Worm (Caenorhabditis elegans) whole organism, L4 larva: Measurements from ENCODE around the gene heri-1.

Experiments
- F37D6.2 ChIP-seq: sonication (generic microtip); optimal IDR thresholded peaks from 2 replicates; lab custom pipeline; 2016; ENCODE audit warnings: mild to moderate bottlenecking, missing genetic modification characterization, missing compliant biosample characterization
- ZK546.5 ChIP-seq, 2 experiments: sonication (generic microtip); optimal IDR thresholded peaks; 2 replicates each; lab custom pipeline; 2017; ENCODE audit warnings: missing biosample characterization in 2 of 2, missing genetic modification characterization in 2 of 2
- aha-1 ChIP-seq: fragments of 150-350 bp; peaks from one replicate; lab custom pipeline; 2014; ENCODE audit warnings: missing biosample characterization, missing genetic modification characterization
- ceh-20 ChIP-seq: fragments of 200-800 bp; sonication (Bioruptor generic); IDR thresholded peaks from 2 replicates; pipeline ENCODE4 v1.3.6; 2022; ENCODE audit warnings: missing genetic modification reagents, missing genetic modification characterization, missing compliant biosample characterization
- ceh-44 ChIP-seq: fragments of 200-800 bp; sonication (Bioruptor generic); IDR thresholded peaks from 2 replicates; pipeline ENCODE4 v1.3.6; 2022; ENCODE audit warnings: missing genetic modification reagents, missing genetic modification characterization, missing compliant biosample characterization
- ceh-82 ChIP-seq: sonication (generic microtip); optimal IDR thresholded peaks from 2 replicates; lab custom pipeline; 2017; ENCODE audit warnings: missing biosample characterization, missing genetic modification characterization
- ces-1 ChIP-seq: fragments of 150-350 bp; sonication (generic microtip); optimal IDR thresholded peaks from 4 replicates; lab custom pipeline; 2014; ENCODE audit warnings: missing biosample characterization, missing genetic modification reagents, missing genetic modification characterization
- ctbp-1 ChIP-seq: fragments of 200-800 bp; sonication (Bioruptor generic); IDR thresholded peaks from 2 replicates; pipeline ENCODE4 v1.3.6; 2022; ENCODE audit warnings: missing genetic modification reagents, missing genetic modification characterization, missing compliant biosample characterization
- daf-12 ChIP-seq: fragments of 150-350 bp; optimal IDR thresholded peaks from 2 replicates; lab custom pipeline; 2014; ENCODE audit warnings: missing biosample characterization, missing genetic modification reagents, missing genetic modification characterization
- dmd-6 ChIP-seq: fragments of 200-800 bp; sonication (Bioruptor generic); IDR thresholded peaks from 2 replicates; pipeline ENCODE4 v1.3.6; 2022; ENCODE audit warnings: missing genetic modification reagents, missing genetic modification characterization, missing compliant biosample characterization
- dmd-9 ChIP-seq: fragments of 200-800 bp; sonication (Bioruptor generic); IDR thresholded peaks from 2 replicates; pipeline ENCODE4 v1.3.6; 2022; ENCODE audit warnings: missing genetic modification reagents, missing genetic modification characterization, missing compliant biosample characterization
- fkh-10 ChIP-seq: fragments of 150-350 bp; optimal IDR thresholded peaks from 2 replicates; lab custom pipeline; 2014; ENCODE audit warnings: missing biosample characterization, missing genetic modification reagents, missing genetic modification characterization
- hlh-30 ChIP-seq: sonication (generic microtip); optimal IDR thresholded peaks from 2 replicates; lab custom pipeline; 2017; ENCODE audit warnings: antibody characterized with exemption, mild to moderate bottlenecking, missing genetic modification characterization, missing compliant biosample characterization; ENCODE audit not compliant: insufficient read depth
- hmg-1.1 ChIP-seq: fragments of 200-800 bp; sonication (Bioruptor generic); IDR thresholded peaks from 2 replicates; pipeline ENCODE4 v1.3.6; 2022; ENCODE audit warnings: missing genetic modification reagents, missing genetic modification characterization, missing compliant biosample characterization
- lim-7 ChIP-seq: fragments of 200-800 bp; sonication (Bioruptor generic); IDR thresholded peaks from 2 replicates; pipeline ENCODE4 v1.3.6; 2022; ENCODE audit warnings: missing genetic modification characterization, missing compliant biosample characterization
- lin-1 ChIP-seq: fragments of 200-800 bp; sonication (Bioruptor generic); IDR thresholded peaks from 2 replicates; pipeline ENCODE4 v1.3.6; 2022; ENCODE audit warnings: missing genetic modification reagents, missing genetic modification characterization, missing compliant biosample characterization
- lin-15B ChIP-seq: fragments of 150-350 bp; sonication (generic microtip); optimal IDR thresholded peaks from 3 replicates; lab custom pipeline; 2014; ENCODE audit warnings: missing biosample characterization, missing genetic modification characterization
- lsy-2 ChIP-seq, 2 experiments: fragments of 150-350 bp in 1 of 2; sonication (generic microtip) in 1 of 2; optimal IDR thresholded peaks; 2 replicates each; lab custom pipeline; 2014 to 2017; ENCODE audit warnings: missing biosample characterization in 2 of 2, missing genetic modification characterization in 2 of 2
- mep-1 ChIP-seq: fragments of 150-350 bp; sonication (generic microtip); optimal IDR thresholded peaks from 3 replicates; lab custom pipeline; 2014; ENCODE audit warnings: missing biosample characterization, missing genetic modification characterization
- mes-2 ChIP-seq: sonication (generic microtip); optimal IDR thresholded peaks from 2 replicates; lab custom pipeline; 2016; ENCODE audit warnings: missing genotype, mild to moderate bottlenecking, missing genetic modification characterization, missing compliant biosample characterization; ENCODE audit not compliant: poor library complexity, severe bottlenecking
- mxl-2 ChIP-seq: fragments of 200-800 bp; sonication (Bioruptor generic); conservative IDR thresholded peaks from 2 replicates; pipeline ENCODE4 v1.3.6; 2022; ENCODE audit warnings: missing genetic modification reagents, missing genetic modification characterization, missing compliant biosample characterization
- nhr-111 ChIP-seq: fragments of 200-800 bp; sonication (Bioruptor generic); optimal IDR thresholded peaks from 2 replicates; lab custom pipeline; 2018; ENCODE audit warnings: mild to moderate bottlenecking, missing genetic modification characterization, missing compliant biosample characterization
- nhr-77 ChIP-seq: fragments of 150-350 bp; optimal IDR thresholded peaks from 2 replicates; lab custom pipeline; 2014; ENCODE audit warnings: missing biosample characterization, missing genetic modification characterization
- rbr-2 ChIP-seq: sonication (generic microtip); optimal IDR thresholded peaks from 2 replicates; lab custom pipeline; 2016; ENCODE audit warnings: missing genotype, missing genetic modification characterization, missing compliant biosample characterization
- sdz-12 ChIP-seq: fragments of 200-800 bp; sonication (Bioruptor generic); optimal IDR thresholded peaks from 2 replicates; lab custom pipeline; 2018; ENCODE audit warnings: mild to moderate bottlenecking, missing genetic modification characterization, missing compliant biosample characterization
- snpc-1.2 ChIP-seq: fragments of 200-800 bp; sonication (Bioruptor generic); IDR thresholded peaks from 2 replicates; pipeline ENCODE4 v1.3.6; 2022; ENCODE audit warnings: missing genetic modification reagents, missing genetic modification characterization, missing compliant biosample characterization
- snpc-4 ChIP-seq: fragments of 150-350 bp; optimal IDR thresholded peaks from 2 replicates; lab custom pipeline; 2014; ENCODE audit warnings: missing biosample characterization, missing genetic modification characterization
- unc-130 ChIP-seq: sonication (generic microtip); optimal IDR thresholded peaks from 2 replicates; lab custom pipeline; 2016; ENCODE audit warnings: missing genetic modification reagents, missing genetic modification characterization, missing compliant biosample characterization
- unc-39 ChIP-seq: sonication (generic microtip); optimal IDR thresholded peaks from 2 replicates; lab custom pipeline; 2017; ENCODE audit warnings: missing biosample characterization, missing genetic modification characterization
- unc-62 ChIP-seq, 3 experiments: fragments of 150-350 bp in 1 of 3; sonication (generic microtip); optimal IDR thresholded peaks in 2 of 3; peaks in 1 of 3; 1 replicate in 1 of 3; 2 replicates in 2 of 3; lab custom pipeline; 2014 to 2017; ENCODE audit warnings: missing biosample characterization in 3 of 3, missing genetic modification characterization in 3 of 3, missing genetic modification reagents in 3 of 3, missing genotype in 1 of 3
- vab-7 ChIP-seq: fragments of 200-800 bp; sonication (Bioruptor generic); IDR thresholded peaks from 2 replicates; pipeline ENCODE4 v1.3.6; 2022; ENCODE audit warnings: missing genetic modification reagents, missing genetic modification characterization, missing compliant biosample characterization
- zfp-2 ChIP-seq: sonication (generic microtip); optimal IDR thresholded peaks from 2 replicates; lab custom pipeline; 2016; ENCODE audit warnings: mild to moderate bottlenecking, missing genetic modification characterization, missing compliant biosample characterization
- zip-11 ChIP-seq: fragments of 200-800 bp; sonication (Bioruptor generic); IDR thresholded peaks from 2 replicates; pipeline ENCODE4 v1.3.6; 2022; ENCODE audit warnings: missing genetic modification characterization, missing compliant biosample characterization
- zip-2 ChIP-seq: fragments of 150-350 bp; optimal IDR thresholded peaks from 2 replicates; lab custom pipeline; 2014; ENCODE audit warnings: missing biosample characterization, missing genetic modification characterization
- ztf-11 ChIP-seq: fragments of 150-350 bp; optimal IDR thresholded peaks from 2 replicates; lab custom pipeline; 2014; ENCODE audit warnings: missing biosample characterization, missing genetic modification characterization

Gene heri-1

DNA sequence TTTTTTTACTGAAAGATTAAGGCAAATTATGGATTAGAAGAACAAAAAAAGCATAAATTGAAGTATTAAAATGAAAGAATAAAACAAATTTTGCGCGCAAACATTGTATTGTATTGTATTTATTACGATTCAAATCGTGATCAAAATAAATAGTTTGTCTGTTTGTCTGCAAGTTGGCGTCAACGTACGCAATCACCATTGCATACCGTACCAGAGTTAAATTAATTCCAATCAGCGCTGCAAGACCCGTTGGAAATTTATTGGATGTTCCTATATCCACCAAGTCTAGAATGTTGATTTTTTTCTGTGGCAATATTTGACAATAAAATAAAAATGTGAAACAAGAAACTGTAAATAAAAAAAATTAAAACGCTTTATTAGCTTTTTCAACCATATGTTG, at the start of gene heri-1:
heri-1 (minus strand) TSS at position 8 of the 400 bp plus-strand sequence.
- TF ChIP-seq lsy-2 (tag; optimal IDR thresholded peaks at IDR 0.05; lab: Kevin White, UChicago) (peak in 1 of 2 experiments; percentile 4), F37D6.2 (tag; lab: Kevin White, UChicago) (no peak), ztf-11 (tag; lab: Kevin White, UChicago) (no peak), dmd-6 (GFP tag; lab: Robert Waterston, UW) (no peak), hlh-30 (tag; lab: Kevin White, UChicago) (no peak), dmd-9 (GFP tag; lab: Robert Waterston, UW) (no peak), unc-130 (GFP tag; lab: Kevin White, UChicago) (peak; percentile 70)

DNA sequence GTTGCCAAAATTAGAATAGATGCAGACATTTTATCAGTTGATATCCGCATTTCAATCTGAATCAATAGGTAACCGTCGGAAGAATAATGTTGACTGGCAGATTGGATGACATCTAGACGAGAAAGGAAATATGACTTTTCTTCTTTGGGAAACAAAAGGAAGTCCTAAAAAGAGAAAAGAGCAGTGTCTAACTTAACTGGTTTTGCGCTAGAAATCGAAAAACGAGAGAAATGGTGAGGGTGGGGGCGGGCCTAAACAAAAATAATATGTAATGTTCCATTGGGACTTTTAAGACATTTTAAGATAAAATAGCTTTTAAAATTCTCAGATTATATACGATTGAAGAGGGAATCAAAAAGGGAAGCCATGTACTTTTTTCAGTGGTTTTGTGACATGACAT, 48.0 kb upstream of the heri-1 start, which contains the start of gene exp-1:
exp-1 (minus strand) TSS at position 101 of the 400 bp plus-strand sequence.
- TF ChIP-seq zfp-2 (tag; lab: Kevin White, UChicago) (no peak), snpc-4 (tag; lab: Kevin White, UChicago) (no peak)

DNA sequence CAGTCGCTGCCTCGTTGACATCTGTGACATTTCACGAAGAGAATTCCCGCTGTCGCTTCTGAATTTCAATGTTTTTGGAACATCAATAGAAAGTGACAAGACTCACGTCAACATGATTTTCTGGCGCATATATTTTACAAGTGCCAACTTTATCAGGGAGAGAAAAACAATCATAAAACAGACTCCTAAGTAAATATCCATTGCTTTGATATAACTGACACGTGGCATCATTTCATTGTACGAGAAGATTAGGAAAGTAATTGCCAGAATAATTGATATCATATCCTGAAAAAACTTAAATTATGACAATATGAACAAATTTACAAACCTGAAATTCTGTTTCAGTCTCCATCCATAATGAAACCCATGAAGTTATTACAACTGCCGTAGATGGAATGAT, 45.1 kb upstream of the heri-1 start:
- TF ChIP-seq unc-62 (GFP tag; optimal IDR thresholded peaks at IDR 0.05 in 1 of 2; lab: Kevin White, UChicago) (peak in 1 of 2 experiments; percentile 95), unc-62 (tag; optimal IDR thresholded peaks at IDR 0.05; lab: Kevin White, UChicago) (no peak), ceh-44 (GFP tag; lab: Robert Waterston, UW) (no peak), snpc-1.2 (GFP tag; lab: Robert Waterston, UW) (no peak)
- TF ChIP-seq, all 104 proteins: peak for 1

DNA sequence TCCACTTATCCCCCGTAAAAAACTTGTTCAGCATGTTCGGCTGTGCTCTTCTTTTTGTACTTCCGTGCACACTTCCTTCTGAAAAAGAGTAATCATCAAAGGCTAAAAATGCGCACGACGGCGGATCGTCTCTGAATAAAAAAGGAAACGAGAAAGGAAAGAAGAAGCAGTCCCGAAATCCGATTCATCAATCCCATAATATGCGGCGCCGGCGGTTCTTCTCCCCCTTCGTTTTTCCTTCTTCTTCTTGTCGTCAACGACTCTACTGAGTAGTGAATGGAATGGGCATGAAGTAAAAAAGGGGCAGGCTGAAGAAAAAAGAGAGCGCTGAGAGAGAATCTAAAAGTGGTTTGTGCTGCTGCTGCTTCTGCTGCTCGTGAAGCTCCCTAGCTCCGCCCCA, 36.4 kb upstream of the heri-1 start:
- peak; percentile 3 for TF ChIP-seq rbr-2 (tag; lab: Kevin White, UChicago)
- peak; percentile 9 for TF ChIP-seq aha-1
- TF ChIP-seq ctbp-1: peak; percentile 53; the same call in 1 of the 2 replicates
- no peak for TF ChIP-seq lin-15B (tag; lab: Kevin White, UChicago)
- no peak for TF ChIP-seq lim-7 (GFP tag; lab: Robert Waterston, UW)
- no peak for TF ChIP-seq nhr-77
- TF ChIP-seq fkh-10: peak; percentile 86
- TF ChIP-seq nhr-111 (GFP tag; lab: Kevin White, UChicago): no peak
- no peak for TF ChIP-seq vab-7 (GFP tag; lab: Robert Waterston, UW)
- TF ChIP-seq unc-39: no peak
- no peak for TF ChIP-seq mes-2
- no peak for TF ChIP-seq daf-12 (tag; lab: Kevin White, UChicago)
- no peak for TF ChIP-seq lin-1
- TF ChIP-seq hmg-1.1 (GFP tag; lab: Robert Waterston, UW): 0 out of 2 replicates have a peak, but pooled peaks have one; percentile 27
- no peak for TF ChIP-seq zip-2 (tag; lab: Kevin White, UChicago)
- TF ChIP-seq unc-130 (GFP tag; lab: Kevin White, UChicago): no peak
- no peak for TF ChIP-seq unc-62 (GFP tag; optimal IDR thresholded peaks at IDR 0.05 in 1 of 2; lab: Kevin White, UChicago)
- TF ChIP-seq unc-62 (tag; optimal IDR thresholded peaks at IDR 0.05; lab: Kevin White, UChicago): no peak
- TF ChIP-seq zip-11: no peak
- TF ChIP-seq, all 104 proteins: peak for 5

DNA sequence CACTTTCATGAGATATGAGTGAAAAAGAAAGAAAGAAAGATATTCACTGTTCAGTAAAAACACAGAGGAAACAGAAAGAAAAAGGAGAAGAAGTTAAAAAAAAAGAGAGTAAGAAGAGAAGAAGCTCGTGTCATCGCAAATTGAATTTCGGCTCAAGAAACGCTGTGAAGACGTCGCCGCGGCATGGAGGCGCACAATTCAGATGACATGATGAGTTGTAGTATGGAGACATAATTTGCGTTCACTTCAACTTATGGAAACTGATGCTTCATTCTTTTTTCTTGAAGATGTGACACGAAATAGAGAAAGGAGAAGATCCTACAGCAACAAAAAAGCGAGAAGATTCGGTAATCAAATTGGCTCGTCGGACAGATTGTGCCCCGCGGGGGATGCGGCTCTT, 35.4 kb upstream of the heri-1 start:
- TF ChIP-seq ces-1: peak; percentile 74
- peak; percentile 34 for TF ChIP-seq hlh-30 (tag; lab: Kevin White, UChicago)
- peak; percentile 24 for TF ChIP-seq F37D6.2 (tag; lab: Kevin White, UChicago)
- TF ChIP-seq nhr-77: no peak
- TF ChIP-seq ctbp-1: peak; percentile 69
- no peak for TF ChIP-seq sdz-12
- TF ChIP-seq mep-1 (tag; lab: Kevin White, UChicago): peak; percentile 25
- TF ChIP-seq fkh-10: peak; percentile 54

DNA sequence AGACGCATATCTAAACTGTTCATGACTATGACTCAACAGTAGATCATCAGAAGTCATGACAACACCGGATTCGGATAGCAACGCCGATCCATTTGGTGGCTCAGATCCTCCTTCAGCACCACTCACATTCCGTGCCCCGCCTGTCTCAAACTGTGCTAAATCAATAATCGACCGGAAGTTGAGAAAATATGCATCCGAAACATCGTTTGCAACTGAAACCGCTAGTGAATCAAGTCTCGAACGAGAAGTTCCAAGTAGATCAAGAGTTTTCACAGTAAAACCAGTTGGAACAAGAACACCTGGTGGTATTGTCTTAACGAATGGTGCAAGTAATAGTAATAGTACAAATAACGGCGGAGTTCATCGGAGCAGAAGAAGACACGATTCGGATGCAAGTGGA, 34.1 kb upstream of the heri-1 start:
- TF ChIP-seq unc-62 (GFP tag; optimal IDR thresholded peaks at IDR 0.05 in 1 of 2; lab: Kevin White, UChicago) (peak in 1 of 2 experiments; percentile 93), unc-62 (tag; optimal IDR thresholded peaks at IDR 0.05; lab: Kevin White, UChicago) (no peak), ceh-82 (tag; lab: Kevin White, UChicago) (no peak), ZK546.5 (tag; optimal IDR thresholded peaks at IDR 0.05; lab: Kevin White, UChicago) (no peak), hlh-30 (tag; lab: Kevin White, UChicago) (no peak), ceh-20 (GFP tag; lab: Robert Waterston, UW) (no peak), aha-1 (no peak), mxl-2 (no peak)
